Worm (Caenorhabditis elegans) whole organism, young adult: Measurements from ENCODE around the gene F55G11.2.

Experiments
- Y53G8AR.9 ChIP-seq: fragments of 200-800 bp; sonication (Bioruptor generic); conservative IDR thresholded peaks from 2 replicates; pipeline ENCODE4 v1.3.6; 2022; ENCODE audit warnings: missing genetic modification reagents, missing genetic modification characterization, missing compliant biosample characterization
- Y79H2A.3 ChIP-seq: fragments of 200-800 bp; sonication (Bioruptor generic); conservative IDR thresholded peaks from 2 replicates; pipeline ENCODE4 v1.3.6; 2022; ENCODE audit warnings: missing genetic modification reagents, missing genetic modification characterization, missing compliant biosample characterization
- ama-1 ChIP-seq, 3 experiments: fragments of 150-350 bp in 1 of 3; sonication (generic microtip) in 2 of 3; optimal IDR thresholded peaks; 2 replicates each; lab custom pipeline; 2014 to 2018; ENCODE audit warnings: missing biosample characterization in 2 of 3, missing genetic modification characterization in 2 of 3, missing genetic modification reagents in 2 of 3
- athp-1 ChIP-seq: sonication (generic microtip); optimal IDR thresholded peaks from 2 replicates; lab custom pipeline; 2017; ENCODE audit warnings: mild to moderate bottlenecking, missing genetic modification characterization, missing compliant biosample characterization
- egl-18 ChIP-seq: fragments of 200-800 bp; sonication (Bioruptor generic); IDR thresholded peaks from 2 replicates; pipeline ENCODE4 v1.3.6; 2022; ENCODE audit warnings: missing genetic modification reagents, missing genetic modification characterization, missing compliant biosample characterization
- lsl-1 ChIP-seq: fragments of 200-800 bp; sonication (Bioruptor generic); optimal IDR thresholded peaks from 2 replicates; lab custom pipeline; 2018; ENCODE audit warnings: mild to moderate bottlenecking, missing genetic modification characterization, moderate library complexity, missing compliant biosample characterization
- nfya-1 ChIP-seq: sonication (generic microtip); optimal IDR thresholded peaks from 2 replicates; lab custom pipeline; 2017; ENCODE audit warnings: antibody characterized with exemption, missing compliant biosample characterization, missing genetic modification characterization, borderline replicate concordance; ENCODE audit not compliant: insufficient read depth
- snpc-4 ChIP-seq, 5 experiments: fragments of 150-350 bp in 1 of 5; sonication (generic microtip) in 4 of 5; optimal IDR thresholded peaks; 2 replicates each; lab custom pipeline; 2014 to 2018; ENCODE audit warnings: missing genetic modification characterization in 5 of 5, missing biosample characterization in 3 of 5, antibody characterized with exemption in 2 of 5, mild to moderate bottlenecking in 2 of 5, missing compliant biosample characterization in 2 of 5, missing genotype in 2 of 5, moderate library complexity in 2 of 5, missing genetic modification reagents in 1 of 5
- unc-62 ChIP-seq: fragments of 150-350 bp; optimal IDR thresholded peaks from 2 replicates; lab custom pipeline; 2014; ENCODE audit warnings: missing biosample characterization, missing genetic modification reagents, missing genetic modification characterization
- ztf-25 ChIP-seq: fragments of 200-800 bp; sonication (Bioruptor generic); IDR thresholded peaks from 2 replicates; pipeline ENCODE4 v1.3.6; 2022; ENCODE audit warnings: missing genetic modification reagents, missing genetic modification characterization, missing compliant biosample characterization

ce11 chrIV:12977650-12978049 is 8.6 kb upstream of the F55G11.2 start:
- TF ChIP-seq egl-18 (GFP tag; lab: Robert Waterston, UW) (no peak), athp-1 (tag; lab: Kevin White, UChicago) (no peak), ama-1 (optimal IDR thresholded peaks at IDR 0.05; lab: Kevin White, UChicago) (no peak), ama-1 (GFP tag; optimal IDR thresholded peaks at IDR 0.05; lab: Kevin White, UChicago) (no peak), Y53G8AR.9 (GFP tag; lab: Robert Waterston, UW) (no peak), ztf-25 (GFP tag; lab: Robert Waterston, UW) (no peak), lsl-1 (no peak), nfya-1 (no peak), unc-62 (no peak), snpc-4 (GFP tag; optimal IDR thresholded peaks at IDR 0.05; lab: Kevin White, UChicago) (no peak), snpc-4 (tag; optimal IDR thresholded peaks at IDR 0.05; lab: Kevin White, UChicago) (no peak), Y79H2A.3 (GFP tag; lab: Robert Waterston, UW) (no peak)
